Worm (Caenorhabditis elegans): ENCODE measurements around the gene Y75B8A.28.

Y75B8A.28 gene

ce11 chrIII:12299259-12299658 is 19.6 kb upstream of the Y75B8A.28 start:
- TF ChIP-seq hlh-8 (tag; optimal IDR thresholded peaks at IDR 0.05), result no peak
- TF ChIP-seq pat-9 (tag; optimal IDR thresholded peaks at IDR 0.05), result no peak

ce11 chrIII:12303084-12303483 is 15.8 kb upstream of the Y75B8A.28 start, which contains the start of gene mrp-8:
TSS of gene mrp-8 (minus strand) at chrIII:12303184.
- no peak for TF ChIP-seq dve-1 (tag; optimal IDR thresholded peaks at IDR 0.05)
- no peak for TF ChIP-seq ceh-45 (GFP tag; IDR thresholded peaks at IDR 0.05)
- TF ChIP-seq pha-4 (tag; optimal IDR thresholded peaks at IDR 0.05), result no peak
- no peak for TF ChIP-seq ceh-34 (tag; optimal IDR thresholded peaks at IDR 0.05)
- no peak for TF ChIP-seq madf-2 (tag; optimal IDR thresholded peaks at IDR 0.05)
- no peak for TF ChIP-seq ceh-18 (tag; optimal IDR thresholded peaks at IDR 0.05)
- no peak for TF ChIP-seq nhr-232 (tag; optimal IDR thresholded peaks at IDR 0.05)
- TF ChIP-seq eyg-1 (tag; optimal IDR thresholded peaks at IDR 0.05), result no peak
- no peak for TF ChIP-seq unc-55 (GFP tag; optimal IDR thresholded peaks at IDR 0.05)
- no peak for TF ChIP-seq ceh-2 (tag; optimal IDR thresholded peaks at IDR 0.05)
- TF ChIP-seq hlh-30 (tag; optimal IDR thresholded peaks at IDR 0.05; ENCODE audit: insufficient read depth), result no peak
- no peak for TF ChIP-seq pqm-1 (tag; optimal IDR thresholded peaks at IDR 0.05)
- TF ChIP-seq tbx-2 (tag; optimal IDR thresholded peaks at IDR 0.05), result no peak
- no peak for TF ChIP-seq ceh-31 (tag; optimal IDR thresholded peaks at IDR 0.05)
- TF ChIP-seq C38D4.7 (GFP tag; optimal IDR thresholded peaks at IDR 0.05), result no peak
- TF ChIP-seq nfya-1 (tag; optimal IDR thresholded peaks at IDR 0.05), result no peak

- TF ChIP-seq odd-2 (tag; optimal IDR thresholded peaks at IDR 0.05) (no peak), ceh-45 (GFP tag; IDR thresholded peaks at IDR 0.05) (no peak), ceh-6 (GFP tag; optimal IDR thresholded peaks at IDR 0.05) (no peak), nhr-11 (tag; optimal IDR thresholded peaks at IDR 0.05) (no peak), lin-11 (tag; optimal IDR thresholded peaks at IDR 0.05) (no peak), lim-6 (tag; optimal IDR thresholded peaks at IDR 0.05) (no peak), ceh-2 (tag; optimal IDR thresholded peaks at IDR 0.05) (no peak), unc-86 (tag; optimal IDR thresholded peaks at IDR 0.05) (no peak), tbx-2 (tag; optimal IDR thresholded peaks at IDR 0.05) (no peak), dve-1 (tag; optimal IDR thresholded peaks at IDR 0.05) (no peak), hlh-30 (tag; optimal IDR thresholded peaks at IDR 0.05; ENCODE audit: insufficient read depth) (no peak), C38D4.7 (GFP tag; optimal IDR thresholded peaks at IDR 0.05) (no peak), ets-4 (tag; optimal IDR thresholded peaks at IDR 0.05) (no peak), sox-4 (tag; optimal IDR thresholded peaks at IDR 0.05) (no peak), fkh-10 (GFP tag; optimal IDR thresholded peaks at IDR 0.05) (no peak), F13H6.1 (tag; optimal IDR thresholded peaks at IDR 0.05) (no peak)
Observed at ce11 chrIII:12304805-12305377, 14.0 kb upstream of the Y75B8A.28 start.

- TF ChIP-seq mec-3 (tag; optimal IDR thresholded peaks at IDR 0.05; ENCODE audit: borderline replicate concordance) (no peak), lin-11 (tag; optimal IDR thresholded peaks at IDR 0.05) (no peak), ceh-48 (tag; optimal IDR thresholded peaks at IDR 0.05) (no peak), ceh-24 (tag; optimal IDR thresholded peaks at IDR 0.05) (no peak), sox-2 (GFP tag; IDR thresholded peaks at IDR 0.05) (no peak), ceh-18 (tag; optimal IDR thresholded peaks at IDR 0.05) (no peak), madf-2 (tag; optimal IDR thresholded peaks at IDR 0.05) (no peak), ama-1 (optimal IDR thresholded peaks at IDR 0.05) (no peak), rnt-1 (tag; optimal IDR thresholded peaks at IDR 0.05) (no peak)
Observed at ce11 chrIII:12307475-12307874, 11.4 kb upstream of the Y75B8A.28 start, which contains the start of gene pqn-92. TSS of gene pqn-92 (plus strand) at chrIII:12307781.

ce11 chrIII:12312886-12313285 is 6.0 kb upstream of the Y75B8A.28 start, which contains the start of gene Y75B8A.39:
TSS of gene Y75B8A.39 (plus strand) at chrIII:12313186.
- TF ChIP-seq che-1 (tag; optimal IDR thresholded peaks at IDR 0.05) (no peak), pax-1 (tag; optimal IDR thresholded peaks at IDR 0.05) (no peak), fkh-10 (GFP tag; optimal IDR thresholded peaks at IDR 0.05) (no peak), ceh-34 (tag; optimal IDR thresholded peaks at IDR 0.05) (no peak), unc-86 (tag; optimal IDR thresholded peaks at IDR 0.05) (no peak), npax-4 (tag; optimal IDR thresholded peaks at IDR 0.05) (no peak), pat-9 (tag; optimal IDR thresholded peaks at IDR 0.05) (no peak), fax-1 (tag; optimal IDR thresholded peaks at IDR 0.05) (no peak), hlh-13 (GFP tag; optimal IDR thresholded peaks at IDR 0.05) (no peak), unc-42 (tag; optimal IDR thresholded peaks at IDR 0.05) (no peak), pag-3 (tag; optimal IDR thresholded peaks at IDR 0.05; ENCODE audit: borderline replicate concordance) (no peak)
